Worm (Caenorhabditis elegans) whole organism, mixed stage, embryonic: ENCODE measurements around the gene abt-1.

Source experiments
- bed-3 ChIP-seq: fragments of 200-800 bp; sonication (Bioruptor generic); optimal IDR thresholded peaks from 3 replicates; lab custom pipeline; 2018; ENCODE audit warnings: mild to moderate bottlenecking, missing genetic modification characterization, moderate library complexity, missing compliant biosample characterization
- drap-1 ChIP-seq: fragments of 200-800 bp; sonication (Bioruptor generic); optimal IDR thresholded peaks from 3 replicates; lab custom pipeline; 2018; ENCODE audit warnings: mild to moderate bottlenecking, missing genetic modification characterization, missing compliant biosample characterization
- lsy-2 ChIP-seq: fragments of 150-350 bp; optimal IDR thresholded peaks from 2 replicates; lab custom pipeline; 2014; ENCODE audit warnings: missing biosample characterization, missing genetic modification characterization
- mep-1 ChIP-seq: fragments of 150-350 bp; optimal IDR thresholded peaks from 2 replicates; lab custom pipeline; 2017; ENCODE audit warnings: missing biosample characterization, missing genetic modification reagents, missing genetic modification characterization, inconsistent platforms
- nhr-2 ChIP-seq: fragments of 150-350 bp; optimal IDR thresholded peaks from 2 replicates; lab custom pipeline; 2014; ENCODE audit warnings: missing biosample characterization, missing genetic modification characterization
- nhr-237 ChIP-seq: fragments of 150-350 bp; optimal IDR thresholded peaks from 2 replicates; lab custom pipeline; 2014; ENCODE audit warnings: missing biosample characterization, missing genetic modification characterization
- nhr-28 ChIP-seq: fragments of 150-350 bp; optimal IDR thresholded peaks from 2 replicates; lab custom pipeline; 2014; ENCODE audit warnings: missing biosample characterization, missing genetic modification characterization
- pha-4 ChIP-seq: fragments of 150-350 bp; optimal IDR thresholded peaks from 2 replicates; lab custom pipeline; 2018; ENCODE audit warnings: missing biosample characterization, missing genetic modification reagents, missing genetic modification characterization
- snpc-4 ChIP-seq: fragments of 150-350 bp; optimal IDR thresholded peaks from 2 replicates; lab custom pipeline; 2014; ENCODE audit warnings: missing biosample characterization, missing genetic modification characterization
- sptf-1 ChIP-seq: sonication (generic microtip); optimal IDR thresholded peaks from 2 replicates; lab custom pipeline; 2017; ENCODE audit warnings: mild to moderate bottlenecking, missing genetic modification characterization, moderate library complexity, missing compliant biosample characterization
- unc-120 ChIP-seq: sonication (generic microtip); optimal IDR thresholded peaks from 2 replicates; lab custom pipeline; 2017; ENCODE audit warnings: missing genetic modification characterization, missing compliant biosample characterization; ENCODE audit not compliant: poor library complexity, severe bottlenecking
- unc-62 ChIP-seq: fragments of 150-350 bp; optimal IDR thresholded peaks from 2 replicates; lab custom pipeline; 2014; ENCODE audit warnings: missing biosample characterization, missing genetic modification reagents, missing genetic modification characterization

ce11 chrIV:10190586-10190985 is 24.1 kb downstream of the abt-1 start:
- TF ChIP-seq snpc-4 (tag; lab: Kevin White, UChicago), result no peak
- no peak for TF ChIP-seq sptf-1 (tag; lab: Kevin White, UChicago)
- no peak for TF ChIP-seq nhr-237 (tag; lab: Kevin White, UChicago)
- TF ChIP-seq unc-120 (tag; lab: Kevin White, UChicago), result no peak
- TF ChIP-seq lsy-2, result no peak
- TF ChIP-seq nhr-28, result no peak
- TF ChIP-seq drap-1 (GFP tag; lab: Kevin White, UChicago), result no peak
- TF ChIP-seq nhr-2 (tag; lab: Kevin White, UChicago), result no peak
- no peak for TF ChIP-seq pha-4 (tag; lab: Kevin White, UChicago)
- TF ChIP-seq bed-3 (GFP tag; lab: Kevin White, UChicago), result no peak
- TF ChIP-seq unc-62, result no peak
- no peak for TF ChIP-seq mep-1 (tag; lab: Kevin White, UChicago)
